Fruit fly (Drosophila melanogaster) whole organism, wandering third instar larva: ENCODE results near the gene WDR79.
A peak's percentile ranks its signal among the peaks of the same experiment; 100 is the strongest.

Experiments used
- Abd-B ChIP-seq: fragments of >200 bp; optimal IDR thresholded peaks from 2 replicates; lab custom pipeline; 2017; ENCODE audit warnings: missing biosample characterization, missing genetic modification characterization
- CG32264 ChIP-seq: fragments of 200-800 bp; sonication (Bioruptor generic); optimal IDR thresholded peaks from 2 replicates; lab custom pipeline; 2016; ENCODE audit warnings: missing biosample characterization, missing genetic modification characterization
- CG9705 ChIP-seq: fragments of 200-800 bp; sonication (Bioruptor generic); optimal IDR thresholded peaks from 2 replicates; lab custom pipeline; 2018; ENCODE audit warnings: missing biosample characterization, mild to moderate bottlenecking, missing genetic modification characterization
- CrebA ChIP-seq: fragments of 200-800 bp; sonication (Bioruptor generic); optimal IDR thresholded peaks from 2 replicates; lab custom pipeline; 2016; ENCODE audit warnings: missing biosample characterization, mild to moderate bottlenecking, missing genetic modification characterization, borderline replicate concordance
- Dif ChIP-seq: fragments of 200-275, 200-300 bp; sonication (Bioruptor generic); optimal IDR thresholded peaks from 2 replicates; lab custom pipeline; 2018; ENCODE audit warnings: missing biosample characterization, missing genetic modification characterization; ENCODE audit not compliant: partially characterized antibody
- GATAd ChIP-seq: sonication (Bioruptor generic); optimal IDR thresholded peaks from 2 replicates; lab custom pipeline; 2016; ENCODE audit warnings: missing biosample characterization, missing genetic modification characterization
- HLH106 ChIP-seq: fragments of 200-800 bp; optimal IDR thresholded peaks from 3 replicates; lab custom pipeline; 2019; ENCODE audit warnings: missing biosample characterization, mild to moderate bottlenecking, missing genetic modification characterization, moderate library complexity
- Hnf4 ChIP-seq: fragments of 200-800 bp; sonication (Bioruptor generic); optimal IDR thresholded peaks from 2 replicates; lab custom pipeline; 2016; ENCODE audit warnings: missing biosample characterization, mild to moderate bottlenecking, missing genetic modification characterization
- Hr78 ChIP-seq: fragments of >200 bp; optimal IDR thresholded peaks from 2 replicates; lab custom pipeline; 2017; ENCODE audit warnings: missing biosample characterization, missing genetic modification characterization
- Hr83 ChIP-seq: fragments of 200-300 bp; sonication (Bioruptor generic); optimal IDR thresholded peaks from 2 replicates; lab custom pipeline; 2016; ENCODE audit warnings: missing biosample characterization, mild to moderate bottlenecking, missing genetic modification characterization, moderate library complexity; ENCODE audit not compliant: poor library complexity, severe bottlenecking
- Jra ChIP-seq: sonication (Bioruptor generic); optimal IDR thresholded peaks from 2 replicates; lab custom pipeline; 2016; ENCODE audit warnings: missing biosample characterization, missing genetic modification characterization
- Mio ChIP-seq: sonication (Bioruptor generic); optimal IDR thresholded peaks from 2 replicates; lab custom pipeline; 2016; ENCODE audit warnings: missing biosample characterization, missing genetic modification characterization
- Myc ChIP-seq: fragments of >200 bp; optimal IDR thresholded peaks from 2 replicates; lab custom pipeline; 2017
- N ChIP-seq: fragments of >200 bp; optimal IDR thresholded peaks from 2 replicates; lab custom pipeline; 2018; ENCODE audit warnings: missing biosample characterization, missing external identifiers, missing genetic modification characterization
- OdsH ChIP-seq: fragments of 200-800 bp; sonication (Bioruptor generic); optimal IDR thresholded peaks from 2 replicates; lab custom pipeline; 2016; ENCODE audit warnings: missing biosample characterization, mild to moderate bottlenecking, missing genetic modification characterization
- Rel ChIP-seq, 2 experiments: fragments of 200-800 bp; sonication (Bioruptor generic) in 1 of 2; optimal IDR thresholded peaks; 2 replicates in 1 of 2; 3 replicates in 1 of 2; lab custom pipeline; 2016 to 2019; ENCODE audit warnings: mild to moderate bottlenecking in 2 of 2, missing biosample characterization in 2 of 2, missing genetic modification characterization in 2 of 2, moderate library complexity in 1 of 2
- Sp1 ChIP-seq: fragments of 200-800 bp; sonication (Bioruptor generic); optimal IDR thresholded peaks from 3 replicates; lab custom pipeline; 2019; ENCODE audit warnings: missing biosample characterization, mild to moderate bottlenecking, missing genetic modification characterization, moderate library complexity
- Vsx2 ChIP-seq: fragments of 200-300, 225-300 bp; sonication (Bioruptor generic); optimal IDR thresholded peaks from 2 replicates; lab custom pipeline; 2018; ENCODE audit warnings: missing biosample characterization, missing genetic modification characterization; ENCODE audit not compliant: partially characterized antibody
- br ChIP-seq: fragments of 200-800 bp; sonication (Bioruptor generic); optimal IDR thresholded peaks from 2 replicates; lab custom pipeline; 2016; ENCODE audit warnings: missing biosample characterization, missing genetic modification characterization
- brk ChIP-seq: fragments of 200-800 bp; sonication (Bioruptor generic); optimal IDR thresholded peaks from 2 replicates; lab custom pipeline; 2016; ENCODE audit warnings: missing biosample characterization, mild to moderate bottlenecking, missing genetic modification characterization
- dl ChIP-seq, 2 experiments: fragments of 175-275, 200-275 bp in 1 of 2; fragments of 200-275 bp in 1 of 2; sonication (Bioruptor generic); optimal IDR thresholded peaks; lab custom pipeline; 2018; ENCODE audit warnings: mild to moderate bottlenecking in 2 of 2, missing biosample characterization in 2 of 2, missing genetic modification characterization in 2 of 2, moderate library complexity in 2 of 2; ENCODE audit not compliant: partially characterized antibody in 2 of 2, insufficient read depth in 1 of 2
- dmrt93B ChIP-seq: fragments of 200-800 bp; sonication (Bioruptor generic); optimal IDR thresholded peaks from 2 replicates; lab custom pipeline; 2018; ENCODE audit warnings: missing biosample characterization, mild to moderate bottlenecking, missing genetic modification characterization
- ey ChIP-seq: fragments of 200-800 bp; sonication (Bioruptor generic); optimal IDR thresholded peaks from 2 replicates; lab custom pipeline; 2016; ENCODE audit warnings: missing biosample characterization, missing genetic modification characterization
- foxo ChIP-seq, 2 experiments: fragments of 200-800 bp; sonication (Bioruptor generic); optimal IDR thresholded peaks; 2 replicates in 1 of 2; 3 replicates in 1 of 2; lab custom pipeline; 2016 to 2017; ENCODE audit warnings: missing biosample characterization in 2 of 2, missing genetic modification characterization in 2 of 2
- fru ChIP-seq: fragments of 200-800 bp; sonication (Bioruptor generic); optimal IDR thresholded peaks from 3 replicates; lab custom pipeline; 2016; ENCODE audit warnings: missing biosample characterization, mild to moderate bottlenecking, missing genetic modification characterization
- h ChIP-seq: fragments of 200-800 bp; sonication (Bioruptor generic); optimal IDR thresholded peaks from 3 replicates; lab custom pipeline; 2016; ENCODE audit warnings: missing biosample characterization, mild to moderate bottlenecking, missing genetic modification characterization
- jim ChIP-seq: fragments of 175-275, 200-325 bp; sonication (Bioruptor generic); optimal IDR thresholded peaks from 2 replicates; lab custom pipeline; 2016; ENCODE audit warnings: missing biosample characterization, mild to moderate bottlenecking, missing genetic modification characterization
- lola ChIP-seq: fragments of >200 bp; optimal IDR thresholded peaks from 2 replicates; lab custom pipeline; 2017; ENCODE audit warnings: missing biosample characterization, missing genetic modification characterization
- pan ChIP-seq: fragments of >200 bp; optimal IDR thresholded peaks from 2 replicates; lab custom pipeline; 2017
- psq ChIP-seq: fragments of 200-800 bp; sonication (Bioruptor generic); optimal IDR thresholded peaks from 3 replicates; lab custom pipeline; 2017; ENCODE audit warnings: missing biosample characterization, mild to moderate bottlenecking, missing genetic modification characterization, moderate library complexity
- sage ChIP-seq: fragments of 200-800 bp; sonication (Bioruptor generic); optimal IDR thresholded peaks from 2 replicates; lab custom pipeline; 2016; ENCODE audit warnings: missing biosample characterization, mild to moderate bottlenecking, missing genetic modification characterization
- sv ChIP-seq: fragments of 200-800 bp; sonication (Bioruptor generic); optimal IDR thresholded peaks from 3 replicates; lab custom pipeline; 2016; ENCODE audit warnings: missing biosample characterization, missing genetic modification characterization
- tai ChIP-seq: sonication (Bioruptor generic); optimal IDR thresholded peaks from 2 replicates; lab custom pipeline; 2016; ENCODE audit warnings: missing biosample characterization, missing genetic modification characterization
- woc ChIP-seq: sonication (Bioruptor generic); optimal IDR thresholded peaks from 2 replicates; lab custom pipeline; 2016; ENCODE audit warnings: missing biosample characterization, mild to moderate bottlenecking, missing genetic modification characterization

Gene WDR79

dm6 chr2L:6087685-6088084 is 39.9 kb downstream of the WDR79 start:
- TF ChIP-seq Sp1 (GFP tag; lab: Kevin White, UChicago) = peak; percentile 18
- TF ChIP-seq CG9705 = no peak
- TF ChIP-seq Rel (GFP tag; optimal IDR thresholded peaks at IDR 0.05; lab: Kevin White, UChicago) = no peak
- TF ChIP-seq Rel (tag; optimal IDR thresholded peaks at IDR 0.05; lab: Kevin White, UChicago) = peak; percentile 88
- peak; percentile 24 for TF ChIP-seq Dif
- TF ChIP-seq dl (GFP tag; optimal IDR thresholded peaks at IDR 0.05; lab: Kevin White, UChicago; ENCODE audit: insufficient read depth in 1 of 2, partially characterized antibody in 2 of 2) = no peak
- peak; percentile 26 for TF ChIP-seq jim (GFP tag; lab: Kevin White, UChicago)
- peak; percentile 64 for TF ChIP-seq Hr83 (GFP tag; lab: Kevin White, UChicago)
- peak; percentile 12 for TF ChIP-seq br (GFP tag; lab: Kevin White, UChicago)
- TF ChIP-seq, all 38 proteins: peak for 6

- peak; percentile 57 for TF ChIP-seq N
- no peak for TF ChIP-seq sv (GFP tag; lab: Kevin White, UChicago)
- no peak for TF ChIP-seq CG9705
- no peak for TF ChIP-seq Vsx2 (GFP tag; lab: Kevin White, UChicago)
- TF ChIP-seq Hr83 (GFP tag; lab: Kevin White, UChicago) = peak; percentile 40
- TF ChIP-seq OdsH (GFP tag; lab: Kevin White, UChicago) = peak; percentile 13
- no peak for TF ChIP-seq Rel (GFP tag; optimal IDR thresholded peaks at IDR 0.05; lab: Kevin White, UChicago)
- TF ChIP-seq Rel (tag; optimal IDR thresholded peaks at IDR 0.05; lab: Kevin White, UChicago) = peak; percentile 2
- peak; percentile 36 for TF ChIP-seq HLH106 (tag; lab: Kevin White, UChicago)
- TF ChIP-seq dmrt93B (GFP tag; lab: Kevin White, UChicago) = no peak
- no peak for TF ChIP-seq pan (lab: Kevin White, UChicago)
- no peak for TF ChIP-seq psq (GFP tag; lab: Kevin White, UChicago)
- no peak for TF ChIP-seq foxo (GFP tag; optimal IDR thresholded peaks at IDR 0.05; lab: Kevin White, UChicago)
- no peak for TF ChIP-seq tai (GFP tag; lab: Kevin White, UChicago)
- no peak for TF ChIP-seq Sp1 (GFP tag; lab: Kevin White, UChicago)
- no peak for TF ChIP-seq h (GFP tag; lab: Kevin White, UChicago)
- TF ChIP-seq ey (GFP tag; lab: Kevin White, UChicago) = no peak
- no peak for TF ChIP-seq Abd-B (GFP tag; lab: Kevin White, UChicago)
- no peak for TF ChIP-seq sage (GFP tag; lab: Kevin White, UChicago)
- TF ChIP-seq jim (GFP tag; lab: Kevin White, UChicago) = no peak
- peak; percentile 14 for TF ChIP-seq Dif
- no peak for TF ChIP-seq GATAd (GFP tag; lab: Kevin White, UChicago)
- no peak for TF ChIP-seq Myc (lab: Kevin White, UChicago)
- no peak for TF ChIP-seq CG32264 (GFP tag; lab: Kevin White, UChicago)
- no peak for TF ChIP-seq CrebA (GFP tag; lab: Kevin White, UChicago)
- no peak for TF ChIP-seq Mio (GFP tag; lab: Kevin White, UChicago)
- TF ChIP-seq Jra (GFP tag; lab: Kevin White, UChicago) = no peak
- TF ChIP-seq lola (GFP tag; lab: Kevin White, UChicago) = no peak
- no peak for TF ChIP-seq fru
- no peak for TF ChIP-seq Hr78 (GFP tag; lab: Kevin White, UChicago)
- no peak for TF ChIP-seq woc
These were observed 40.8 kb downstream of the WDR79 start for dm6 chr2L:6086771-6087170.

- peak; percentile 66 for TF ChIP-seq Hnf4 (GFP tag; lab: Kevin White, UChicago)
- peak; percentile 42 for TF ChIP-seq CrebA (GFP tag; lab: Kevin White, UChicago)
- TF ChIP-seq Hr83 (GFP tag; lab: Kevin White, UChicago) = peak; percentile 52
- TF ChIP-seq h (GFP tag; lab: Kevin White, UChicago) = peak; percentile 51
- no peak for TF ChIP-seq woc
- no peak for TF ChIP-seq sage (GFP tag; lab: Kevin White, UChicago)
- no peak for TF ChIP-seq Hr78 (GFP tag; lab: Kevin White, UChicago)
- peak; percentile 4 for TF ChIP-seq br (GFP tag; lab: Kevin White, UChicago)
- peak; percentile 41 for TF ChIP-seq fru
- TF ChIP-seq brk (GFP tag; lab: Kevin White, UChicago) = peak; percentile 27
- TF ChIP-seq Sp1 (GFP tag; lab: Kevin White, UChicago) = no peak
- TF ChIP-seq Rel (GFP tag; optimal IDR thresholded peaks at IDR 0.05; lab: Kevin White, UChicago) = peak; percentile 25
- TF ChIP-seq Rel (tag; optimal IDR thresholded peaks at IDR 0.05; lab: Kevin White, UChicago) = peak; percentile 40
- peak; percentile 48 for TF ChIP-seq psq (GFP tag; lab: Kevin White, UChicago)
- TF ChIP-seq GATAd (GFP tag; lab: Kevin White, UChicago) = no peak
- TF ChIP-seq tai (GFP tag; lab: Kevin White, UChicago) = peak; percentile 43
- peak; percentile 22 for TF ChIP-seq HLH106 (tag; lab: Kevin White, UChicago)
- peak; percentile 49 for TF ChIP-seq OdsH (GFP tag; lab: Kevin White, UChicago)
- TF ChIP-seq N = no peak
- TF ChIP-seq Dif = peak; percentile 52
- TF ChIP-seq, all 38 proteins: peak for 13
These were observed 41.8 kb downstream of the WDR79 start for dm6 chr2L:6085733-6086317.
